Fruit fly (Drosophila melanogaster) whole organism, embryonic: ENCODE data around the gene bol.

Experiments
- Adf1 ChIP-seq: fragments of 200-800 bp; sonication (Bioruptor generic); IDR thresholded peaks from 2 replicates; pipeline ENCODE4 v1.3.6; 2022; ENCODE audit warnings: missing biosample characterization, missing genetic modification characterization
- CG10366 ChIP-seq: fragments of 200-800 bp; sonication (Bioruptor generic); IDR thresholded peaks from 2 replicates; pipeline ENCODE4 v1.3.6; 2022; ENCODE audit warnings: missing biosample characterization, missing genetic modification characterization
- CG10543 ChIP-seq: fragments of 200-800 bp; sonication (Bioruptor generic); optimal IDR thresholded peaks from 3 replicates; lab custom pipeline; 2017; ENCODE audit warnings: missing biosample characterization, mild to moderate bottlenecking, missing genetic modification characterization, moderate library complexity
- CG11093 ChIP-seq: fragments of 200-800 bp; sonication (Bioruptor generic); IDR thresholded peaks from 3 replicates; pipeline ENCODE4 v1.3.6; 2022; ENCODE audit warnings: missing biosample characterization, missing genetic modification characterization
- CG11504 ChIP-seq: fragments of 200-800 bp; sonication (Bioruptor generic); optimal IDR thresholded peaks from 3 replicates; lab custom pipeline; 2019; ENCODE audit warnings: missing biosample characterization, mild to moderate bottlenecking, missing genetic modification characterization, moderate library complexity
- CG13894 ChIP-seq: fragments of 200-800 bp; sonication (Bioruptor generic); optimal IDR thresholded peaks from 3 replicates; lab custom pipeline; 2018; ENCODE audit warnings: missing biosample characterization, mild to moderate bottlenecking, missing genetic modification characterization, moderate library complexity
- CG14667 ChIP-seq: fragments of 200-800 bp; sonication (Bioruptor generic); IDR thresholded peaks from 2 replicates; pipeline ENCODE4 v1.3.6; 2022; ENCODE audit warnings: missing biosample characterization, missing genetic modification characterization
- CG32767 ChIP-seq: fragments of 200-800 bp; sonication (Bioruptor generic); IDR thresholded peaks from 2 replicates; pipeline ENCODE4 v1.3.6; 2022; ENCODE audit warnings: missing biosample characterization, missing genetic modification characterization
- CG4360 ChIP-seq: fragments of 200-800 bp; sonication (Bioruptor generic); IDR thresholded peaks from 2 replicates; pipeline ENCODE4 v1.3.6; 2022; ENCODE audit warnings: missing biosample characterization, missing genetic modification characterization
- CG6254 ChIP-seq: fragments of 200-800 bp; sonication (Bioruptor generic); optimal IDR thresholded peaks from 3 replicates; lab custom pipeline; 2017; ENCODE audit warnings: mild to moderate bottlenecking, missing biosample characterization, missing genetic modification reagents, missing genetic modification characterization
- CTCF ChIP-seq: fragments of 200-800 bp; sonication (Bioruptor generic); optimal IDR thresholded peaks from 2 replicates; lab custom pipeline; 2017; ENCODE audit warnings: missing biosample characterization, mild to moderate bottlenecking, missing genetic modification characterization, moderate library complexity
- Deaf1 ChIP-seq: fragments of 200-800 bp; optimal IDR thresholded peaks from 3 replicates; lab custom pipeline; 2019; ENCODE audit warnings: missing biosample characterization, mild to moderate bottlenecking, missing genetic modification characterization, moderate library complexity
- Dip3 ChIP-seq: fragments of 200-800 bp; sonication (Bioruptor generic); optimal IDR thresholded peaks from 3 replicates; lab custom pipeline; 2016; ENCODE audit warnings: missing biosample characterization, missing genetic modification characterization
- Dref ChIP-seq: fragments of 200-800 bp; sonication (Bioruptor generic); IDR thresholded peaks from 2 replicates; pipeline ENCODE4 v1.3.6; 2022; ENCODE audit warnings: missing biosample characterization, missing genetic modification characterization
- E2f1 ChIP-seq: fragments of 200-800 bp; sonication (Bioruptor generic); IDR thresholded peaks from 2 replicates; pipeline ENCODE4 v1.3.6; 2022; ENCODE audit warnings: missing biosample characterization, missing genetic modification characterization
- E2f2 ChIP-seq: fragments of 200-800 bp; sonication (Bioruptor generic); IDR thresholded peaks from 2 replicates; pipeline ENCODE4 v1.3.6; 2022; ENCODE audit warnings: missing biosample characterization, missing genetic modification characterization
- Hey ChIP-seq: fragments of 200-800 bp; sonication (Bioruptor generic); optimal IDR thresholded peaks from 3 replicates; lab custom pipeline; 2018; ENCODE audit warnings: missing biosample characterization, mild to moderate bottlenecking, missing genetic modification characterization
- Hmr ChIP-seq: fragments of 200-800 bp; sonication (Bioruptor generic); optimal IDR thresholded peaks from 3 replicates; lab custom pipeline; 2017; ENCODE audit warnings: mild to moderate bottlenecking, missing biosample characterization, missing genetic modification reagents, missing genetic modification characterization
- MBD-R2 ChIP-seq: fragments of 200-800 bp; sonication (Bioruptor generic); IDR thresholded peaks from 2 replicates; pipeline ENCODE4 v1.3.6; 2022; ENCODE audit warnings: missing biosample characterization, missing genetic modification characterization
- Mad ChIP-seq: fragments of 200-800 bp; sonication (Bioruptor generic); optimal IDR thresholded peaks from 2 replicates; lab custom pipeline; 2016; ENCODE audit warnings: missing biosample characterization, missing genetic modification characterization
- Med ChIP-seq: fragments of 200-800 bp; sonication (Bioruptor generic); peaks from one replicate; lab custom pipeline; 2016; ENCODE audit warnings: missing biosample characterization, missing genetic modification characterization, mild to moderate bottlenecking, inconsistent platforms, moderate library complexity
- Six4 ChIP-seq: fragments of 200-800 bp; sonication (Bioruptor generic); optimal IDR thresholded peaks from 2 replicates; lab custom pipeline; 2016; ENCODE audit warnings: missing biosample characterization, missing genetic modification characterization
- Xbp1 ChIP-seq: fragments of 200-800 bp; sonication (Bioruptor generic); optimal IDR thresholded peaks from 3 replicates; lab custom pipeline; 2016; ENCODE audit warnings: missing biosample characterization, mild to moderate bottlenecking, missing genetic modification characterization
- abd-A ChIP-seq: fragments of 200-800 bp; sonication (Bioruptor generic); optimal IDR thresholded peaks from 3 replicates; lab custom pipeline; 2019; ENCODE audit warnings: missing biosample characterization, mild to moderate bottlenecking, missing genetic modification characterization, moderate library complexity
- al ChIP-seq: fragments of 200-800 bp; sonication (Bioruptor generic); IDR thresholded peaks from 2 replicates; pipeline ENCODE4 v1.3.6; 2022; ENCODE audit warnings: missing biosample characterization, missing genetic modification characterization
- btn ChIP-seq: fragments of 200-800 bp; sonication (Bioruptor generic); optimal IDR thresholded peaks from 2 replicates; lab custom pipeline; 2016; ENCODE audit warnings: missing biosample characterization, missing genetic modification characterization
- cato ChIP-seq: fragments of 200-800 bp; sonication (Bioruptor generic); optimal IDR thresholded peaks from 2 replicates; lab custom pipeline; 2016; ENCODE audit warnings: missing biosample characterization, missing genetic modification characterization, borderline replicate concordance
- corto ChIP-seq: fragments of 200-800 bp; sonication (Bioruptor generic); optimal IDR thresholded peaks from 2 replicates; lab custom pipeline; 2016; ENCODE audit warnings: missing biosample characterization, mild to moderate bottlenecking, missing genetic modification characterization, moderate library complexity
- crol ChIP-seq: fragments of 200-800 bp; sonication (Bioruptor generic); IDR thresholded peaks from 2 replicates; pipeline ENCODE4 v1.3.6; 2022; ENCODE audit warnings: missing biosample characterization, missing genetic modification characterization
- dm ChIP-seq: fragments of 200-800 bp; sonication (Bioruptor generic); optimal IDR thresholded peaks from 3 replicates; lab custom pipeline; 2016; ENCODE audit warnings: missing biosample characterization, missing genetic modification characterization
- ewg ChIP-seq: fragments of 200-800 bp; sonication (Bioruptor generic); optimal IDR thresholded peaks from 3 replicates; lab custom pipeline; 2017; ENCODE audit warnings: mild to moderate bottlenecking, missing biosample characterization, missing genetic modification reagents, missing genetic modification characterization
- fd3F ChIP-seq: fragments of 200-800 bp; sonication (Bioruptor generic); optimal IDR thresholded peaks from 2 replicates; lab custom pipeline; 2018; ENCODE audit warnings: missing biosample characterization, mild to moderate bottlenecking, missing genetic modification characterization, moderate library complexity
- gcm ChIP-seq: fragments of 200-800 bp; sonication (Bioruptor generic); optimal IDR thresholded peaks from 2 replicates; lab custom pipeline; 2019; ENCODE audit warnings: missing biosample characterization, mild to moderate bottlenecking, missing genetic modification characterization, moderate library complexity
- gem ChIP-seq: fragments of 200-800 bp; sonication (Bioruptor generic); optimal IDR thresholded peaks from 2 replicates; lab custom pipeline; 2019; ENCODE audit warnings: missing biosample characterization, mild to moderate bottlenecking, missing genetic modification characterization, moderate library complexity
- gsb-n ChIP-seq: fragments of 200-800 bp; sonication (Bioruptor generic); optimal IDR thresholded peaks from 3 replicates; lab custom pipeline; 2018; ENCODE audit warnings: missing biosample characterization, mild to moderate bottlenecking, missing genetic modification characterization
- knrl ChIP-seq: fragments of 200-800 bp; sonication (Bioruptor generic); IDR thresholded peaks from 3 replicates; pipeline ENCODE4 v1.3.6; 2022; ENCODE audit warnings: missing biosample characterization, missing genetic modification characterization; ENCODE audit not compliant: partially characterized antibody
- lab ChIP-seq: fragments of 200-800 bp; sonication (Bioruptor generic); optimal IDR thresholded peaks from 3 replicates; lab custom pipeline; 2017; ENCODE audit warnings: missing biosample characterization, missing genetic modification characterization, mild to moderate bottlenecking, moderate library complexity, missing genetic modification reagents
- nerfin-1 ChIP-seq: fragments of 200-800 bp; sonication (Bioruptor generic); optimal IDR thresholded peaks from 3 replicates; lab custom pipeline; 2019; ENCODE audit warnings: missing biosample characterization, mild to moderate bottlenecking, missing genetic modification characterization, moderate library complexity
- pros ChIP-seq: fragments of 200-800 bp; sonication (Bioruptor generic); optimal IDR thresholded peaks from 3 replicates; lab custom pipeline; 2019; ENCODE audit warnings: missing biosample characterization, mild to moderate bottlenecking, missing genetic modification characterization, moderate library complexity
- rib ChIP-seq: fragments of 200-800 bp; sonication (Bioruptor generic); IDR thresholded peaks from 2 replicates; pipeline ENCODE4 v1.3.6; 2022; ENCODE audit warnings: missing biosample characterization, missing genetic modification characterization
- salm ChIP-seq: fragments of 200-800 bp; sonication (Bioruptor generic); optimal IDR thresholded peaks from 2 replicates; lab custom pipeline; 2018; ENCODE audit warnings: missing biosample characterization, mild to moderate bottlenecking, missing genetic modification characterization
- scrt ChIP-seq: fragments of 200-800 bp; sonication (Bioruptor generic); optimal IDR thresholded peaks from 2 replicates; lab custom pipeline; 2018; ENCODE audit warnings: missing biosample characterization, mild to moderate bottlenecking, missing genetic modification characterization, moderate library complexity
- sens ChIP-seq: fragments of 200-800 bp; sonication (Bioruptor generic); peaks from one replicate; lab custom pipeline; 2016; ENCODE audit warnings: missing biosample characterization, missing genetic modification characterization
- seq ChIP-seq: fragments of 200-800 bp; sonication (Bioruptor generic); IDR thresholded peaks from 2 replicates; pipeline ENCODE4 v1.3.6; 2022; ENCODE audit warnings: missing biosample characterization, missing genetic modification characterization
- unpg ChIP-seq: fragments of 200-800 bp; sonication (Bioruptor generic); optimal IDR thresholded peaks from 3 replicates; lab custom pipeline; 2018; ENCODE audit warnings: missing biosample characterization, mild to moderate bottlenecking, missing genetic modification characterization, moderate library complexity
- vvl ChIP-seq: fragments of 200-800 bp; sonication (Bioruptor generic); IDR thresholded peaks from 2 replicates; pipeline ENCODE4 v1.3.6; 2022; ENCODE audit warnings: missing biosample characterization, missing genetic modification characterization
- wor ChIP-seq: fragments of 200-800 bp; sonication (Bioruptor generic); IDR thresholded peaks from 2 replicates; pipeline ENCODE4 v1.3.6; 2022; ENCODE audit warnings: missing biosample characterization, missing genetic modification characterization
- z ChIP-seq: fragments of 200-800 bp; sonication (Bioruptor generic); IDR thresholded peaks from 3 replicates; pipeline ENCODE4 v1.3.6; 2022; ENCODE audit warnings: missing biosample characterization, missing genetic modification characterization

Gene bol

DNA sequence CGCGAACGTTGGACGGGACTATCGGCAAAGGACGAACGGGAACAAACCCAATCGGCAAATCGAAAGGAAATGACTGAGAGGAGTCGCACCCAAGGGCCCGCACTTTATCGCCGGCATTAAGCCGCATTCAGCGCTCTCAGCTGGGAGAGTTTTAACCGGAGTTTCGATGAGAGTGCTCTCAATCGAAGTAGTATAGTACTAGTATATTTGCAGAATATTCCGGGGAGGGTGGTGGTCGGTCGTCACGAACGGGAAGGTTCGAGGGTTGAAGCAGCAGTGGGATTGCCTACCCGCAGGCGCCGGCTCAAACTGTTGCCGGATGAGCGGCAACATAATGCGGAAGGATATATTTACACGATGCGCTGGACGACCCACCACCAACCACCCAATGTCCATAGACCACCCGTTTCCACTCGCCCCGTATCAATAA, 82.4 kb downstream of the bol start (continued):
- peak; percentile 14 for TF ChIP-seq gcm
- TF ChIP-seq CG13894 (tag; lab: Kevin White, UChicago) = peak; percentile 68
- TF ChIP-seq dm (GFP tag; lab: Kevin White, UChicago) = no peak
- peak; percentile 23 for TF ChIP-seq Hmr (GFP tag; lab: Kevin White, UChicago)
- TF ChIP-seq E2f1 = no peak
- TF ChIP-seq salm = no peak
- no peak for TF ChIP-seq CG10366 (GFP tag; lab: Robert Waterston, UW)
- peak; percentile 92 for TF ChIP-seq scrt

DNA sequence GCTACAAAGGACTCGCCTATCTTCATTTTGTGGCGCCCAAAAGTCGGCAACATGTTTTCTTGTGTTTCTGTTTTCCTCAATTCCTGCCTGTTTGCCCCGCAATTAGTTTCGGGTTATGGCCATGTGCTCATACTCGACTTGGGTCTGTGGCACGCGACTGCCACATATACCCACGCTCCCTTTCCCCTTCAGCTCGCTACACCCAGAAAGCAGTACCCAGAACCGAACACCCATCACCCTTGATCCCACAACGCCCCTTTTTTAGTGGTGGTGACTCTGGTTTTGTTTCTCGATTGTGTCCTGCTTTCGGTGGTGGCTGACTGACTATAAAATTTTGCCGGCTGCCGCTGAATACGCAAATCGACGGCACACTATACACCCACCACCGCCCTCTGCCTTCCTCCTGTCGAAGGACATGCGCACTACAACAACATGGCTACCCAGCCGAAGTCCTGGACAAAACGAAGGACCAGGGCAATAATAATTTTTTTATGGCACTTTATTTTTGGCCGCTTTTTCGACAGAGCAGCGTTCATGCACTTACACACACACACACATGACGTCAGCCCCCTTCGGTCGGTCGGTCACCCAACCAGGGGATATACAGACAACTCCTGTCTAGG, 83.6 kb downstream of the bol start:
- TF ChIP-seq Adf1 (GFP tag; lab: Robert Waterston, UW) = peak; percentile 7; the same call in 1 of the 2 replicates
- 0 out of 3 replicates have a peak, but pooled peaks have one; percentile 44 for TF ChIP-seq z (GFP tag; lab: Robert Waterston, UW)
- TF ChIP-seq Six4 (GFP tag; lab: Kevin White, UChicago) = no peak
- no peak for TF ChIP-seq E2f2
- TF ChIP-seq pros (GFP tag; lab: Kevin White, UChicago) = peak; percentile 80
- TF ChIP-seq Dref (GFP tag; lab: Robert Waterston, UW) = peak; percentile 25; the same call in 1 of the 2 replicates
- peak; percentile 88 for TF ChIP-seq Hey
- peak; percentile 73 for TF ChIP-seq Med (GFP tag; lab: Kevin White, UChicago)
- no peak for TF ChIP-seq btn (GFP tag; lab: Kevin White, UChicago)
- TF ChIP-seq unpg (GFP tag; lab: Kevin White, UChicago) = no peak
- no peak for TF ChIP-seq vvl
- no peak for TF ChIP-seq CTCF (GFP tag; lab: Kevin White, UChicago)
- peak; percentile 0 for TF ChIP-seq nerfin-1
- peak; percentile 83 for TF ChIP-seq ewg (GFP tag; lab: Kevin White, UChicago)
- no peak for TF ChIP-seq cato (GFP tag; lab: Kevin White, UChicago)
- TF ChIP-seq CG11093 (GFP tag; lab: Robert Waterston, UW) = no peak
- no peak for TF ChIP-seq knrl
- no peak for TF ChIP-seq lab (GFP tag; lab: Kevin White, UChicago)
- no peak for TF ChIP-seq corto
- TF ChIP-seq rib (GFP tag; lab: Robert Waterston, UW) = 0 out of 2 replicates have a peak, but pooled peaks have one; percentile 16
- peak; percentile 43; the same call in 1 of the 2 replicates for TF ChIP-seq seq (GFP tag; lab: Robert Waterston, UW)
- TF ChIP-seq CG13894 (tag; lab: Kevin White, UChicago) = peak; percentile 19
- TF ChIP-seq wor = no peak
- TF ChIP-seq sens = peak; percentile 65
- TF ChIP-seq CG6254 (GFP tag; lab: Kevin White, UChicago) = no peak
- peak; percentile 85 for TF ChIP-seq Deaf1 (tag; lab: Kevin White, UChicago)
- TF ChIP-seq Dip3 (GFP tag; lab: Kevin White, UChicago) = no peak
- TF ChIP-seq gcm = no peak
- 0 out of 2 replicates have a peak, but pooled peaks have one; percentile 17 for TF ChIP-seq CG4360 (GFP tag; lab: Robert Waterston, UW)
- no peak for TF ChIP-seq al (GFP tag; lab: Robert Waterston, UW)
- TF ChIP-seq MBD-R2 = 0 out of 2 replicates have a peak, but pooled peaks have one; percentile 10
- TF ChIP-seq abd-A (tag; lab: Kevin White, UChicago) = peak; percentile 92
- TF ChIP-seq Xbp1 (GFP tag; lab: Kevin White, UChicago) = no peak
- peak; percentile 50 for TF ChIP-seq CG11504 (tag; lab: Kevin White, UChicago)
- peak; percentile 20 for TF ChIP-seq scrt
- TF ChIP-seq crol (GFP tag; lab: Robert Waterston, UW) = peak; percentile 69; the same call in 1 of the 2 replicates
- TF ChIP-seq Mad (GFP tag; lab: Kevin White, UChicago) = no peak
- no peak for TF ChIP-seq fd3F (GFP tag; lab: Kevin White, UChicago)
- TF ChIP-seq CG14667 = no peak
- 0 out of 2 replicates have a peak, but pooled peaks have one; percentile 17 for TF ChIP-seq CG32767
- TF ChIP-seq CG10543 (GFP tag; lab: Kevin White, UChicago) = peak; percentile 23
- TF ChIP-seq gem (tag; lab: Kevin White, UChicago) = no peak
- peak; percentile 62 for TF ChIP-seq gsb-n (tag; lab: Kevin White, UChicago)
